Fruit fly (Drosophila melanogaster) whole organism, wandering third instar larva: ENCODE measurements around the gene CG18081.

Experiments
- Abd-B ChIP-seq: fragments of >200 bp; optimal IDR thresholded peaks from 2 replicates; lab custom pipeline; 2017; ENCODE audit warnings: missing biosample characterization, missing genetic modification characterization
- CG32264 ChIP-seq: fragments of 200-800 bp; sonication (Bioruptor generic); optimal IDR thresholded peaks from 2 replicates; lab custom pipeline; 2016; ENCODE audit warnings: missing biosample characterization, missing genetic modification characterization
- CG9705 ChIP-seq: fragments of 200-800 bp; sonication (Bioruptor generic); optimal IDR thresholded peaks from 2 replicates; lab custom pipeline; 2018; ENCODE audit warnings: missing biosample characterization, mild to moderate bottlenecking, missing genetic modification characterization
- Dfd ChIP-seq: fragments of >200 bp; optimal IDR thresholded peaks from 2 replicates; lab custom pipeline; 2017; ENCODE audit warnings: missing biosample characterization, missing genetic modification characterization
- GATAd ChIP-seq: sonication (Bioruptor generic); optimal IDR thresholded peaks from 2 replicates; lab custom pipeline; 2016; ENCODE audit warnings: missing biosample characterization, missing genetic modification characterization
- HLH106 ChIP-seq: fragments of 200-800 bp; optimal IDR thresholded peaks from 3 replicates; lab custom pipeline; 2019; ENCODE audit warnings: missing biosample characterization, mild to moderate bottlenecking, missing genetic modification characterization, moderate library complexity
- Hr78 ChIP-seq: fragments of >200 bp; optimal IDR thresholded peaks from 2 replicates; lab custom pipeline; 2017; ENCODE audit warnings: missing biosample characterization, missing genetic modification characterization
- Hr83 ChIP-seq: fragments of 200-300 bp; sonication (Bioruptor generic); optimal IDR thresholded peaks from 2 replicates; lab custom pipeline; 2016; ENCODE audit warnings: missing biosample characterization, mild to moderate bottlenecking, missing genetic modification characterization, moderate library complexity; ENCODE audit not compliant: poor library complexity, severe bottlenecking
- Jra ChIP-seq: sonication (Bioruptor generic); optimal IDR thresholded peaks from 2 replicates; lab custom pipeline; 2016; ENCODE audit warnings: missing biosample characterization, missing genetic modification characterization
- Mio ChIP-seq: sonication (Bioruptor generic); optimal IDR thresholded peaks from 2 replicates; lab custom pipeline; 2016; ENCODE audit warnings: missing biosample characterization, missing genetic modification characterization
- Myc ChIP-seq: fragments of >200 bp; optimal IDR thresholded peaks from 2 replicates; lab custom pipeline; 2017
- N ChIP-seq: fragments of >200 bp; optimal IDR thresholded peaks from 2 replicates; lab custom pipeline; 2018; ENCODE audit warnings: missing biosample characterization, missing external identifiers, missing genetic modification characterization
- OdsH ChIP-seq: fragments of 200-800 bp; sonication (Bioruptor generic); optimal IDR thresholded peaks from 2 replicates; lab custom pipeline; 2016; ENCODE audit warnings: missing biosample characterization, mild to moderate bottlenecking, missing genetic modification characterization
- Rel ChIP-seq, 2 experiments: fragments of 200-800 bp; sonication (Bioruptor generic) in 1 of 2; optimal IDR thresholded peaks; 2 replicates in 1 of 2; 3 replicates in 1 of 2; lab custom pipeline; 2016 to 2019; ENCODE audit warnings: mild to moderate bottlenecking in 2 of 2, missing biosample characterization in 2 of 2, missing genetic modification characterization in 2 of 2, moderate library complexity in 1 of 2
- Vsx2 ChIP-seq: fragments of 200-300, 225-300 bp; sonication (Bioruptor generic); optimal IDR thresholded peaks from 2 replicates; lab custom pipeline; 2018; ENCODE audit warnings: missing biosample characterization, missing genetic modification characterization; ENCODE audit not compliant: partially characterized antibody
- br ChIP-seq: fragments of 200-800 bp; sonication (Bioruptor generic); optimal IDR thresholded peaks from 2 replicates; lab custom pipeline; 2016; ENCODE audit warnings: missing biosample characterization, missing genetic modification characterization
- brk ChIP-seq: fragments of 200-800 bp; sonication (Bioruptor generic); optimal IDR thresholded peaks from 2 replicates; lab custom pipeline; 2016; ENCODE audit warnings: missing biosample characterization, mild to moderate bottlenecking, missing genetic modification characterization
- dl ChIP-seq, 2 experiments: fragments of 175-275, 200-275 bp in 1 of 2; fragments of 200-275 bp in 1 of 2; sonication (Bioruptor generic); optimal IDR thresholded peaks; lab custom pipeline; 2018; ENCODE audit warnings: mild to moderate bottlenecking in 2 of 2, missing biosample characterization in 2 of 2, missing genetic modification characterization in 2 of 2, moderate library complexity in 2 of 2; ENCODE audit not compliant: partially characterized antibody in 2 of 2, insufficient read depth in 1 of 2
- dsf ChIP-seq: sonication (Bioruptor generic); optimal IDR thresholded peaks from 2 replicates; lab custom pipeline; 2016; ENCODE audit warnings: missing biosample characterization, missing genetic modification characterization, borderline replicate concordance
- ey ChIP-seq: fragments of 200-800 bp; sonication (Bioruptor generic); optimal IDR thresholded peaks from 2 replicates; lab custom pipeline; 2016; ENCODE audit warnings: missing biosample characterization, missing genetic modification characterization
- foxo ChIP-seq, 2 experiments: fragments of 200-800 bp; sonication (Bioruptor generic); optimal IDR thresholded peaks; 2 replicates in 1 of 2; 3 replicates in 1 of 2; lab custom pipeline; 2016 to 2017; ENCODE audit warnings: missing biosample characterization in 2 of 2, missing genetic modification characterization in 2 of 2
- h ChIP-seq: fragments of 200-800 bp; sonication (Bioruptor generic); optimal IDR thresholded peaks from 3 replicates; lab custom pipeline; 2016; ENCODE audit warnings: missing biosample characterization, mild to moderate bottlenecking, missing genetic modification characterization
- jim ChIP-seq: fragments of 175-275, 200-325 bp; sonication (Bioruptor generic); optimal IDR thresholded peaks from 2 replicates; lab custom pipeline; 2016; ENCODE audit warnings: missing biosample characterization, mild to moderate bottlenecking, missing genetic modification characterization
- pan ChIP-seq: fragments of >200 bp; optimal IDR thresholded peaks from 2 replicates; lab custom pipeline; 2017
- psq ChIP-seq: fragments of 200-800 bp; sonication (Bioruptor generic); optimal IDR thresholded peaks from 3 replicates; lab custom pipeline; 2017; ENCODE audit warnings: missing biosample characterization, mild to moderate bottlenecking, missing genetic modification characterization, moderate library complexity
- sage ChIP-seq: fragments of 200-800 bp; sonication (Bioruptor generic); optimal IDR thresholded peaks from 2 replicates; lab custom pipeline; 2016; ENCODE audit warnings: missing biosample characterization, mild to moderate bottlenecking, missing genetic modification characterization
- sv ChIP-seq: fragments of 200-800 bp; sonication (Bioruptor generic); optimal IDR thresholded peaks from 3 replicates; lab custom pipeline; 2016; ENCODE audit warnings: missing biosample characterization, missing genetic modification characterization
- tai ChIP-seq: sonication (Bioruptor generic); optimal IDR thresholded peaks from 2 replicates; lab custom pipeline; 2016; ENCODE audit warnings: missing biosample characterization, missing genetic modification characterization
- usp ChIP-seq: fragments of >200 bp; optimal IDR thresholded peaks from 2 replicates; lab custom pipeline; 2017; ENCODE audit warnings: missing biosample characterization, missing genetic modification characterization
- woc ChIP-seq: sonication (Bioruptor generic); optimal IDR thresholded peaks from 2 replicates; lab custom pipeline; 2016; ENCODE audit warnings: missing biosample characterization, mild to moderate bottlenecking, missing genetic modification characterization

CG18081 gene

DNA sequence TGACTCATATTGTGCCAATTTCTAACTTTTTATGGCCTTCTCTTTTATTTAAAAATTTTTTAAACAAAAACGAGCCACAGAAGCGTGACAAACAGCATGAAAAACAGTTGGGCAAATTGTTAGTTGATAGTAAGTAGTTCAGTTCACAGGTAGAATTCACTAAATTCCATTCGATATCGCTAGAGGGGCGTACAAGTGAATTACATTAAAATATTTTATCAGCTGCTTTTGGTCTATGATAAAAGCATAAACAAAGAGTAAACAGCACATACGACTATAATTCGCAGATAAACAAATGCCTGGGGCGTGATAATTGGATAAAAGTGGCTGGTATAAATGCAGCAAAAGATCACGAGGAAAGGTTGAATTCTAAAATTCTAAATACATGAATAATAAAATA lies 21.2 kb downstream of the CG18081 start:
- TF ChIP-seq jim = no peak
- TF ChIP-seq HLH106 (tag; lab: Kevin White, UChicago) = no peak
- TF ChIP-seq tai (GFP tag; lab: Kevin White, UChicago) = no peak
- TF ChIP-seq CG9705 (GFP tag; lab: Kevin White, UChicago) = no peak
- no peak for TF ChIP-seq usp (GFP tag; lab: Kevin White, UChicago)
- TF ChIP-seq OdsH (GFP tag; lab: Kevin White, UChicago) = no peak
- no peak for TF ChIP-seq N (GFP tag; lab: Kevin White, UChicago)
- no peak for TF ChIP-seq woc (GFP tag; lab: Kevin White, UChicago)
- TF ChIP-seq Vsx2 (GFP tag; lab: Kevin White, UChicago) = no peak
- TF ChIP-seq ey (GFP tag; lab: Kevin White, UChicago) = no peak
- TF ChIP-seq GATAd (GFP tag; lab: Kevin White, UChicago) = no peak
- TF ChIP-seq CG32264 = no peak
- no peak for TF ChIP-seq Hr83 (GFP tag; lab: Kevin White, UChicago)
- no peak for TF ChIP-seq dl (GFP tag; optimal IDR thresholded peaks at IDR 0.05; lab: Kevin White, UChicago; ENCODE audit: insufficient read depth in 1 of 2, partially characterized antibody in 2 of 2)
- no peak for TF ChIP-seq h (GFP tag; lab: Kevin White, UChicago)
- TF ChIP-seq, all 38 proteins: peak for 0

- TF ChIP-seq Myc (peak; percentile 82), Hr78 (peak; percentile 16), Mio (no peak), N (GFP tag; lab: Kevin White, UChicago) (peak; percentile 76)
- TF ChIP-seq, all 38 proteins: peak for 3
These were observed 25.4 kb downstream of the CG18081 start for dm6 chr3L:15809768-15810167.

DNA sequence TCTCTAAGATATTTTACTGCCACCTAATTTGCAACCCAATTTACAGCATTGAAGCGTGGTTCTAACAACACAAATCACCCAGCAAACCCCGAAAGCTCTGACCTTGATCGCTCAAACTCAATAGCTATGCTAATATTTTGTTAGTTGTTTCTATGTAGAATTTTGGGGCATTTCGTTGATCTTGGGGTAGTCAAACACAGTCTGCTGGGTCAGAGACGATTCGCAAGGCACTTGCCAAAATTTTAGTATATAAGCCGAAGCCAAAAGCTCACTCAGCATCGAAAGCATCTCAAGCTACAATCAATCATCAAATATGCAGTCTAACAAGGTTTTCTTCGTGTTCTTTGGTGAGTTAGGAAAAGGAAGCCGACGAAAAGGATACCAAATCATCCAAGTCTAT lies 26.0 kb downstream of the CG18081 start, which contains the start of gene CG13445:
Gene CG13445 (plus strand): TSS at position 301 of the 400 bp plus-strand sequence.
- no peak for TF ChIP-seq foxo (GFP tag; optimal IDR thresholded peaks at IDR 0.05; lab: Kevin White, UChicago)
- no peak for TF ChIP-seq HLH106 (tag; lab: Kevin White, UChicago)
- no peak for TF ChIP-seq Abd-B
- TF ChIP-seq usp (GFP tag; lab: Kevin White, UChicago) = no peak
- no peak for TF ChIP-seq Hr78

DNA sequence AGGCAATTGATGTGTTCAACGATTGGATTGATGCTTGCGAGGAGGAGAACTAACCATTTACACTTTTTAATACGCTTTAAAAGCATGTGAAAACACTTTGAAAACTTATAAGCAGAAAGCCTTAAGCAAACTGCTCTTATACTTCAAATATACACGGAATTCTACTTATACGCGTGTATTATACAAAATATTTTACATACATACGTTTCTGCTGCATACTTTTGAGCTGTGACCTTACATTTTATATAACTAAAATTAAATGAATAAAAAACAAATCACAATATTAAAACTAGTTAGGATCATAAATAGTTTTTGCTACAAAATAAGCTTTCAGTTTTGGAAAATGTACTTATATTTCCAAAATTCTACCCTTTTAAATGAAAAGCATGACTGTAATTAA lies 26.5 kb downstream of the CG18081 start:
- no peak for TF ChIP-seq CG32264
- TF ChIP-seq psq (GFP tag; lab: Kevin White, UChicago) = no peak
- TF ChIP-seq pan (lab: Kevin White, UChicago) = no peak
- peak; percentile 65 for TF ChIP-seq Myc

DNA sequence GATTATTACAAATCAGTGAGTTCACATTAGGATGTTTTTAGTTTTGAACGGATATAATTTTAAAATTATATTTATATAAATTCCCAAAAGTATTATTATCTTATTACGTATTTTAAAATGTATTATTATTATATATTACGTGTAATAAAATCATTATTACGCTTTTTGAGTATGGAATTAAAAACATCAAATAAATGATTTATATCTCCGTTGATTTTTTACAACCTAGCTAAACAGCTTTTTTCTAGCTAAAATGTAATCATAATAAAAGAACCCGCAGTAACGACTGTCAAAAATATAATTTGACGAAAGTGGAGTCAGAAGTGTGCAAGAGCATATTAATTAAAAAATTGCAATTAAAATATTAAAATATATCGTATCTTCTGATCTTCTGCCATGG lies 27.2 kb downstream of the CG18081 start, which contains the start of gene CG6244:
Gene CG6244 (plus strand): TSS at position 301 of the 400 bp plus-strand sequence.
- TF ChIP-seq Dfd (GFP tag; lab: Kevin White, UChicago) (no peak), Vsx2 (GFP tag; lab: Kevin White, UChicago) (no peak), usp (GFP tag; lab: Kevin White, UChicago) (no peak), HLH106 (tag; lab: Kevin White, UChicago) (no peak), woc (GFP tag; lab: Kevin White, UChicago) (no peak), sv (GFP tag; lab: Kevin White, UChicago) (no peak), jim (no peak)
- TF ChIP-seq, all 38 proteins: peak for 0

DNA sequence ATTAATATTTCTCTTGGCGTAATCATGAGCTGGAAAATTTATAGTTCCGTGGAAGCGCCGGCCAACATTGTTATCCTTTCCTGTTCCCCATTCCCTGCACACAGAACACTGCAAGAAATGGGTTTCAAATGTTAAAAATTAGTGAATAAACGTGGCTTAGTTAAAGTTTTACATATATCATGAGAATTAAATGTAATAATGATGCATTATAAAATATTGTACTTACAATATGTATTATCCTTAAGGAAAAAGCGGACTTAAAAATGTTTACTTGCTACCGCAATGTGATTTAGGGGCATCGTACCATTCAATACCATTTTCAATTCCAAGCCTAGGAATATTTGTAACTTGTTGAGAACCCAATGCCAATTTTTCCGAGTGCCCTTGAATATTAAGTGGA lies 32.5 kb downstream of the CG18081 start:
- TF ChIP-seq foxo (GFP tag; optimal IDR thresholded peaks at IDR 0.05; lab: Kevin White, UChicago) (no peak), HLH106 (tag; lab: Kevin White, UChicago) (no peak), Myc (no peak), tai (GFP tag; lab: Kevin White, UChicago) (no peak), Rel (GFP tag; optimal IDR thresholded peaks at IDR 0.05; lab: Kevin White, UChicago) (no peak), Rel (tag; optimal IDR thresholded peaks at IDR 0.05; lab: Kevin White, UChicago) (no peak), Jra (GFP tag; lab: Kevin White, UChicago) (no peak), GATAd (GFP tag; lab: Kevin White, UChicago) (no peak), dsf (GFP tag; lab: Kevin White, UChicago) (no peak), Vsx2 (GFP tag; lab: Kevin White, UChicago) (no peak), Dfd (GFP tag; lab: Kevin White, UChicago) (no peak), Abd-B (no peak), br (GFP tag; lab: Kevin White, UChicago) (no peak), brk (GFP tag; lab: Kevin White, UChicago) (no peak), Hr83 (GFP tag; lab: Kevin White, UChicago) (no peak), sv (GFP tag; lab: Kevin White, UChicago) (no peak), sage (GFP tag; lab: Kevin White, UChicago) (no peak)
